Worm (Caenorhabditis elegans) whole organism, L4 larva: Measurements from ENCODE around the gene ilys-4.

Experiments used
- T26A8.4 ChIP-seq: fragments of 200-800 bp; sonication (Bioruptor generic); IDR thresholded peaks from 2 replicates; pipeline ENCODE4 v1.3.6; 2022; ENCODE audit warnings: missing genetic modification characterization, missing compliant biosample characterization
- ZK546.5 ChIP-seq, 2 experiments: sonication (generic microtip); optimal IDR thresholded peaks; 2 replicates each; lab custom pipeline; 2017; ENCODE audit warnings: missing biosample characterization in 2 of 2, missing genetic modification characterization in 2 of 2
- aly-2 ChIP-seq: sonication (generic microtip); optimal IDR thresholded peaks from 2 replicates; lab custom pipeline; 2018; ENCODE audit warnings: missing biosample characterization, missing genetic modification characterization
- dmd-8 ChIP-seq: fragments of 200-800 bp; sonication (Bioruptor generic); IDR thresholded peaks from 2 replicates; pipeline ENCODE4 v1.3.6; 2022; ENCODE audit warnings: missing genetic modification characterization, missing compliant biosample characterization
- egl-27 ChIP-seq: sonication (generic microtip); optimal IDR thresholded peaks from 3 replicates; lab custom pipeline; 2017; ENCODE audit warnings: missing biosample characterization, missing genetic modification reagents, missing genetic modification characterization
- gei-8 ChIP-seq: fragments of 200-800 bp; sonication (Bioruptor generic); optimal IDR thresholded peaks from 2 replicates; lab custom pipeline; 2018; ENCODE audit warnings: mild to moderate bottlenecking, missing genetic modification characterization, missing compliant biosample characterization
- lin-39 ChIP-seq: fragments of 150-350 bp; optimal IDR thresholded peaks from 2 replicates; lab custom pipeline; 2014; ENCODE audit warnings: missing biosample characterization, missing genetic modification reagents, missing genetic modification characterization
- madf-9 ChIP-seq: fragments of 200-800 bp; sonication (Bioruptor generic); conservative IDR thresholded peaks from 2 replicates; pipeline ENCODE4 v1.3.6; 2022; ENCODE audit warnings: missing genetic modification reagents, missing genetic modification characterization, missing compliant biosample characterization
- mdl-1 ChIP-seq, 2 experiments: fragments of 150-350 bp in 1 of 2; sonication (generic microtip) in 1 of 2; optimal IDR thresholded peaks; 2 replicates each; lab custom pipeline; 2014 to 2017; ENCODE audit warnings: missing biosample characterization in 2 of 2, missing genetic modification characterization in 2 of 2
- pha-4 ChIP-seq, 2 experiments: fragments of 150-350 bp in 1 of 2; fragments of 200-800 bp in 1 of 2; sonication (Bioruptor generic) in 1 of 2; IDR thresholded peaks in 1 of 2; optimal IDR thresholded peaks in 1 of 2; 2 replicates each; pipeline versions ENCODE4 v1.3.6 to Lab custom; 2014 to 2022; ENCODE audit warnings: missing genetic modification characterization in 2 of 2, missing genetic modification reagents in 2 of 2, missing biosample characterization in 1 of 2, missing compliant biosample characterization in 1 of 2
- snpc-4 ChIP-seq: fragments of 150-350 bp; optimal IDR thresholded peaks from 2 replicates; lab custom pipeline; 2014; ENCODE audit warnings: missing biosample characterization, missing genetic modification characterization
- unc-62 ChIP-seq, 3 experiments: fragments of 150-350 bp in 1 of 3; sonication (generic microtip); optimal IDR thresholded peaks in 2 of 3; peaks in 1 of 3; 1 replicate in 1 of 3; 2 replicates in 2 of 3; lab custom pipeline; 2014 to 2017; ENCODE audit warnings: missing biosample characterization in 3 of 3, missing genetic modification characterization in 3 of 3, missing genetic modification reagents in 3 of 3, missing genotype in 1 of 3
- ztf-11 ChIP-seq: fragments of 150-350 bp; optimal IDR thresholded peaks from 2 replicates; lab custom pipeline; 2014; ENCODE audit warnings: missing biosample characterization, missing genetic modification characterization

DNA sequence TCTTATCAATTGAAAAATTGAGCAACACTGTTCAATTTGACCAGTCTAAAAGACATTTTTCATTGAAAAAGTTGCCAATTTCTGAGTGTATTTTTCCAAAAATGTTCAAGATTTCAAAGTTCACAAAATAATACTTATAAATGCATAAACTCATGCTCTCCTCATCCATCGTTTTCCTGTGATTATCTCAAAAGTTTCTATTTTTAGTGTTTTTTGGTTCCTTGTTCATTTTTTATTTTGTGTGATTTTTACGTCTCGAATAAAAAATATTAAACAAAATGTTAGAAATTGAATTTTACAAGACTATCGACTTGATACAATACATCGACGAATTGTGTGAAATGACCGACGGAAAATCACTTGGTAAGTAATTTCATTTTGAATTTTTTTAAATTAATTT lies 15.6 kb downstream of the ilys-4 start, which contains the start of gene atic-1:
- TF ChIP-seq pha-4 (GFP tag; IDR thresholded peaks at IDR 0.05; lab: Robert Waterston, UW) (no peak), pha-4 (tag; optimal IDR thresholded peaks at IDR 0.05; lab: Kevin White, UChicago) (no peak), snpc-4 (tag; lab: Kevin White, UChicago) (no peak), T26A8.4 (no peak), mdl-1 (tag; optimal IDR thresholded peaks at IDR 0.05; lab: Kevin White, UChicago) (no peak), ZK546.5 (tag; optimal IDR thresholded peaks at IDR 0.05; lab: Kevin White, UChicago) (no peak), aly-2 (tag; lab: Kevin White, UChicago) (no peak), madf-9 (GFP tag; lab: Robert Waterston, UW) (no peak), unc-62 (GFP tag; optimal IDR thresholded peaks at IDR 0.05 in 1 of 2; lab: Kevin White, UChicago) (no peak), unc-62 (tag; optimal IDR thresholded peaks at IDR 0.05; lab: Kevin White, UChicago) (no peak), lin-39 (no peak), ztf-11 (tag; lab: Kevin White, UChicago) (no peak), egl-27 (tag; lab: Kevin White, UChicago) (no peak), gei-8 (GFP tag; lab: Kevin White, UChicago) (no peak), dmd-8 (no peak)
